Fruit fly (Drosophila melanogaster) whole organism, embryonic: ENCODE data around the gene CG14669.
A peak's percentile ranks its signal among the peaks of the same experiment; 100 is the strongest.

Source experiments
- Aef1 ChIP-seq: fragments of 200-800 bp; sonication (Bioruptor generic); IDR thresholded peaks from 3 replicates; pipeline ENCODE4 v1.3.6; 2022; ENCODE audit warnings: missing biosample characterization, missing genetic modification characterization
- B-H2 ChIP-seq: fragments of 200-800 bp; sonication (Bioruptor generic); optimal IDR thresholded peaks from 2 replicates; lab custom pipeline; 2018; ENCODE audit warnings: missing biosample characterization, mild to moderate bottlenecking, missing genetic modification characterization
- Blimp-1 ChIP-seq: fragments of 200-800 bp; sonication (Bioruptor generic); optimal IDR thresholded peaks from 3 replicates; lab custom pipeline; 2018; ENCODE audit warnings: missing biosample characterization, missing genetic modification characterization, mild to moderate bottlenecking, moderate library complexity, missing genetic modification reagents
- BtbVII ChIP-seq: fragments of 200-800 bp; sonication (Bioruptor generic); optimal IDR thresholded peaks from 3 replicates; lab custom pipeline; 2017; ENCODE audit warnings: missing biosample characterization, mild to moderate bottlenecking, missing genetic modification characterization
- CG10366 ChIP-seq: fragments of 200-800 bp; sonication (Bioruptor generic); IDR thresholded peaks from 2 replicates; pipeline ENCODE4 v1.3.6; 2022; ENCODE audit warnings: missing biosample characterization, missing genetic modification characterization
- CG10959 ChIP-seq: fragments of 200-800 bp; sonication (Bioruptor generic); IDR thresholded peaks from 2 replicates; pipeline ENCODE4 v1.3.6; 2022; ENCODE audit warnings: missing biosample characterization, missing genetic modification characterization
- CG12744 ChIP-seq: fragments of 200-800 bp; sonication (Bioruptor generic); optimal IDR thresholded peaks from 2 replicates; lab custom pipeline; 2016; ENCODE audit warnings: missing biosample characterization, missing genetic modification characterization
- CG13775 ChIP-seq: fragments of 200-800 bp; sonication (Bioruptor generic); optimal IDR thresholded peaks from 3 replicates; lab custom pipeline; 2017; ENCODE audit warnings: missing biosample characterization, mild to moderate bottlenecking, missing genetic modification characterization
- CG14710 ChIP-seq: fragments of 200-800 bp; sonication (Bioruptor generic); optimal IDR thresholded peaks from 3 replicates; lab custom pipeline; 2019; ENCODE audit warnings: missing biosample characterization, mild to moderate bottlenecking, missing genetic modification characterization, moderate library complexity
- CG16779 ChIP-seq: fragments of 200-800 bp; sonication (Bioruptor generic); IDR thresholded peaks from 2 replicates; pipeline ENCODE4 v1.3.6; 2022; ENCODE audit warnings: missing biosample characterization, missing genetic modification characterization
- CG2889 ChIP-seq: fragments of 200-800 bp; sonication (Bioruptor generic); IDR thresholded peaks from 3 replicates; pipeline ENCODE4 v1.3.6; 2022; ENCODE audit warnings: missing biosample characterization, missing genetic modification characterization
- CG31224 ChIP-seq: fragments of 200-800 bp; sonication (Bioruptor generic); IDR thresholded peaks from 2 replicates; pipeline ENCODE4 v1.3.6; 2022; ENCODE audit warnings: missing biosample characterization, missing genetic modification characterization
- CG3163 ChIP-seq: fragments of 200-800 bp; sonication (Bioruptor generic); optimal IDR thresholded peaks from 3 replicates; lab custom pipeline; 2016; ENCODE audit warnings: missing biosample characterization, missing genetic modification characterization
- CG3281 ChIP-seq: fragments of 200-800 bp; sonication (Bioruptor generic); optimal IDR thresholded peaks from 3 replicates; lab custom pipeline; 2017; ENCODE audit warnings: missing biosample characterization, mild to moderate bottlenecking, missing genetic modification characterization
- CG3407 ChIP-seq: fragments of 200-800 bp; sonication (Bioruptor generic); optimal IDR thresholded peaks from 2 replicates; lab custom pipeline; 2018; ENCODE audit warnings: missing biosample characterization, mild to moderate bottlenecking, missing genetic modification characterization
- CG4730 ChIP-seq: fragments of 200-800 bp; sonication (Bioruptor generic); IDR thresholded peaks from 2 replicates; pipeline ENCODE4 v1.3.6; 2022; ENCODE audit warnings: missing biosample characterization, missing genetic modification characterization
- CG5245 ChIP-seq: fragments of 200-800 bp; sonication (Bioruptor generic); optimal IDR thresholded peaks from 3 replicates; lab custom pipeline; 2016; ENCODE audit warnings: missing biosample characterization, missing genetic modification characterization
- CG7839 ChIP-seq: fragments of 200-800 bp; sonication (Bioruptor generic); optimal IDR thresholded peaks from 3 replicates; lab custom pipeline; 2018; ENCODE audit warnings: missing biosample characterization, mild to moderate bottlenecking, missing genetic modification characterization, moderate library complexity
- CG8388 ChIP-seq: fragments of 200-800 bp; sonication (Bioruptor generic); optimal IDR thresholded peaks from 2 replicates; lab custom pipeline; 2019; ENCODE audit warnings: missing biosample characterization, mild to moderate bottlenecking, missing genetic modification characterization, moderate library complexity
- CG9876 ChIP-seq: fragments of 200-800 bp; sonication (Bioruptor generic); optimal IDR thresholded peaks from 2 replicates; lab custom pipeline; 2016; ENCODE audit warnings: missing biosample characterization, missing genetic modification characterization
- D19A ChIP-seq: fragments of 200-800 bp; optimal IDR thresholded peaks from 3 replicates; lab custom pipeline; 2019; ENCODE audit warnings: missing biosample characterization, mild to moderate bottlenecking, missing genetic modification characterization, moderate library complexity
- Dfd ChIP-seq, 2 experiments: fragments of >200 bp; optimal IDR thresholded peaks; 2 replicates each; lab custom pipeline; 2017; ENCODE audit warnings: missing biosample characterization in 2 of 2, missing genetic modification characterization in 2 of 2
- Dll ChIP-seq: fragments of 200-800 bp; sonication (Bioruptor generic); IDR thresholded peaks from 4 replicates; pipeline ENCODE4 v1.3.6; 2022; ENCODE audit warnings: missing biosample characterization, missing genetic modification characterization; ENCODE audit not compliant: partially characterized antibody
- Gug ChIP-seq: fragments of 200-800 bp; sonication (Bioruptor generic); IDR thresholded peaks from 4 replicates; pipeline ENCODE4 v1.3.6; 2022; ENCODE audit warnings: missing biosample characterization, missing genetic modification characterization
- Lpt ChIP-seq: fragments of >200 bp; optimal IDR thresholded peaks from 2 replicates; lab custom pipeline; 2018; ENCODE audit warnings: missing biosample characterization, missing genetic modification characterization
- Mrtf ChIP-seq: fragments of 200-800 bp; sonication (Bioruptor generic); IDR thresholded peaks from 3 replicates; pipeline ENCODE4 v1.3.6; 2022; ENCODE audit warnings: missing biosample characterization, missing genetic modification characterization
- Spps ChIP-seq: fragments of 200-800 bp; sonication (Bioruptor generic); optimal IDR thresholded peaks from 2 replicates; lab custom pipeline; 2018; ENCODE audit warnings: missing biosample characterization, mild to moderate bottlenecking, missing genetic modification characterization
- Xbp1 ChIP-seq: fragments of 200-800 bp; sonication (Bioruptor generic); optimal IDR thresholded peaks from 3 replicates; lab custom pipeline; 2016; ENCODE audit warnings: missing biosample characterization, mild to moderate bottlenecking, missing genetic modification characterization
- Xrp1 ChIP-seq: fragments of 200-800 bp; sonication (Bioruptor generic); IDR thresholded peaks from 2 replicates; pipeline ENCODE4 v1.3.6; 2022; ENCODE audit warnings: missing biosample characterization, missing genetic modification characterization
- al ChIP-seq: fragments of 200-800 bp; sonication (Bioruptor generic); IDR thresholded peaks from 2 replicates; pipeline ENCODE4 v1.3.6; 2022; ENCODE audit warnings: missing biosample characterization, missing genetic modification characterization
- cas ChIP-seq: fragments of 200-800 bp; sonication (Bioruptor generic); IDR thresholded peaks from 2 replicates; pipeline ENCODE4 v1.3.6; 2022; ENCODE audit warnings: missing biosample characterization, missing genetic modification characterization
- chn ChIP-seq: fragments of 200-800 bp; sonication (Bioruptor generic); optimal IDR thresholded peaks from 2 replicates; lab custom pipeline; 2016; ENCODE audit warnings: missing biosample characterization, missing genetic modification characterization
- disco-r ChIP-seq: fragments of 200-800 bp; sonication (Bioruptor generic); optimal IDR thresholded peaks from 2 replicates; lab custom pipeline; 2016; ENCODE audit warnings: missing biosample characterization, missing genetic modification characterization
- eve ChIP-seq, 2 experiments: fragments of >200 bp; optimal IDR thresholded peaks; 2 replicates each; lab custom pipeline; 2017; ENCODE audit warnings: missing biosample characterization in 2 of 2, missing genetic modification characterization in 2 of 2
- gce ChIP-seq: fragments of 200-800 bp; sonication (Bioruptor generic); IDR thresholded peaks from 3 replicates; pipeline ENCODE4 v1.3.6; 2022; ENCODE audit warnings: missing biosample characterization, missing genetic modification characterization
- gro ChIP-seq: fragments of 200-800 bp; sonication (Bioruptor generic); optimal IDR thresholded peaks from 2 replicates; lab custom pipeline; 2016; ENCODE audit warnings: missing biosample characterization, missing genetic modification characterization
- hkb ChIP-seq, 2 experiments: fragments of 200-800 bp in 1 of 2; fragments of >200 bp in 1 of 2; sonication (Bioruptor generic) in 1 of 2; IDR thresholded peaks in 1 of 2; optimal IDR thresholded peaks in 1 of 2; 2 replicates each; pipeline versions ENCODE4 v1.3.6 to Lab custom; 2017 to 2022; ENCODE audit warnings: missing biosample characterization in 1 of 2, missing genetic modification characterization in 1 of 2
- ind ChIP-seq: fragments of 200-800 bp; sonication (Bioruptor generic); optimal IDR thresholded peaks from 3 replicates; lab custom pipeline; 2016; ENCODE audit warnings: missing biosample characterization, missing genetic modification characterization
- insv ChIP-seq, 2 experiments: fragments of 200-800 bp; sonication (Bioruptor generic); optimal IDR thresholded peaks; 3 replicates each; lab custom pipeline; 2016 to 2018; ENCODE audit warnings: missing biosample characterization in 2 of 2, missing genetic modification characterization in 2 of 2
- kah ChIP-seq: fragments of 200-800 bp; sonication (Bioruptor generic); optimal IDR thresholded peaks from 2 replicates; lab custom pipeline; 2018; ENCODE audit warnings: missing biosample characterization, mild to moderate bottlenecking, missing genetic modification characterization
- kay ChIP-seq: fragments of 200-800 bp; sonication (Bioruptor generic); optimal IDR thresholded peaks from 2 replicates; lab custom pipeline; 2016; ENCODE audit warnings: missing biosample characterization, missing genetic modification characterization
- klu ChIP-seq: fragments of 200-800 bp; sonication (Bioruptor generic); IDR thresholded peaks from 2 replicates; pipeline ENCODE4 v1.3.6; 2022; ENCODE audit warnings: missing biosample characterization, missing genetic modification characterization
- odd ChIP-seq: fragments of 200-800 bp; sonication (Bioruptor generic); optimal IDR thresholded peaks from 2 replicates; lab custom pipeline; 2017; ENCODE audit warnings: missing biosample characterization, mild to moderate bottlenecking, missing genetic modification characterization
- org-1 ChIP-seq: fragments of 200-800 bp; sonication (Bioruptor generic); optimal IDR thresholded peaks from 2 replicates; lab custom pipeline; 2017; ENCODE audit warnings: missing biosample characterization, missing genetic modification characterization
- ranshi ChIP-seq: fragments of 200-800 bp; sonication (Bioruptor generic); IDR thresholded peaks from 2 replicates; pipeline ENCODE4 v1.3.6; 2022; ENCODE audit warnings: missing biosample characterization, missing genetic modification characterization
- sc ChIP-seq, 3 experiments: fragments of >200 bp in 2 of 3; fragments of 200-800 bp in 1 of 3; sonication (Bioruptor generic) in 1 of 3; optimal IDR thresholded peaks; 2 replicates in 2 of 3; 3 replicates in 1 of 3; lab custom pipeline; 2017; ENCODE audit warnings: mild to moderate bottlenecking in 1 of 3, missing biosample characterization in 1 of 3, missing genetic modification characterization in 1 of 3, missing genetic modification reagents in 1 of 3
- sd ChIP-seq: fragments of 200-800 bp; sonication (Bioruptor generic); optimal IDR thresholded peaks from 3 replicates; lab custom pipeline; 2018; ENCODE audit warnings: missing biosample characterization, mild to moderate bottlenecking, missing genetic modification characterization, moderate library complexity
- slou ChIP-seq: fragments of 200-800 bp; sonication (Bioruptor generic); optimal IDR thresholded peaks from 3 replicates; lab custom pipeline; 2016; ENCODE audit warnings: missing biosample characterization, missing genetic modification characterization
- tin ChIP-seq: fragments of 200-800 bp; sonication (Bioruptor generic); optimal IDR thresholded peaks from 3 replicates; lab custom pipeline; 2016; ENCODE audit warnings: missing biosample characterization, missing genetic modification characterization
- wek ChIP-seq: fragments of 200-800 bp; sonication (Bioruptor generic); optimal IDR thresholded peaks from 3 replicates; lab custom pipeline; 2018; ENCODE audit warnings: missing biosample characterization, mild to moderate bottlenecking, missing genetic modification characterization, moderate library complexity

CG14669 gene

DNA sequence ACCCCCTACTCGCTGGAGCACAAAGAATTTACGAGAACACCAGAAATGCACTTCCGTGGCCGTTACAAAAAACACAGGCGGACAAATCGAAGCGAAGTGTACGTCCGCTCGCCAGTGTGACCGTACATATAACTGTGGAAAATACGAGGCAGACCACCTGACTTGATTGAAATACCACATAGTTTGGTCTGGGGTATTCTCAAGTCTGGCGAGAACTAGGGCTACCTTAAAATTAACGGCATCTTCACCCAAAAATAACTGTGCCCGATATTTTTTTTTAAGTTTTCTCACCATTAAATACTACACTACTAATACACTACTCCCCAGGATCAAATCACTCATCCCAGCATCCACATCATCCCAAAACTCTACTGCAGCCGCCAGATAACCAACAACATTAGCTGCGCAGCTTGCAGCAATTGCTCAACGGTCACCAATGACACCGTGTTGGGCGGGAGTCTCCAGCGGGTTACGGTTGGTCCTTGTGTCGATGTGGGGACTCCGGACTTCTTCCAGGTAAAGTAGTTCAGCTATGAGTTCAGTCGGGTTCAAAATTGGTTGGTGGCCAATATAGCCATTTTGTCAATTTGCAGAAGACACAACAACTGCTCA lies 46.1 kb upstream of the CG14669 start, which contains the start of gene Cerk (continued):
- peak; percentile 62 for TF ChIP-seq CG9876 (GFP tag; lab: Kevin White, UChicago)
- no peak for TF ChIP-seq eve (GFP tag; optimal IDR thresholded peaks at IDR 0.05; lab: Kevin White, UChicago)
- TF ChIP-seq CG3407 (GFP tag; lab: Kevin White, UChicago), result no peak
- TF ChIP-seq CG8388, result no peak
- no peak for TF ChIP-seq CG31224
- peak; percentile 99 for TF ChIP-seq wek (GFP tag; lab: Kevin White, UChicago)
- peak; percentile 55 for TF ChIP-seq kah (GFP tag; lab: Kevin White, UChicago)
- no peak for TF ChIP-seq org-1
- TF ChIP-seq cas, result no peak
- no peak for TF ChIP-seq gce (GFP tag; lab: Robert Waterston, UW)
- no peak for TF ChIP-seq CG12744
- TF ChIP-seq disco-r (GFP tag; lab: Kevin White, UChicago), result no peak
- peak; percentile 34; the same call in 1 of the 2 replicates for TF ChIP-seq CG10366 (GFP tag; lab: Robert Waterston, UW)
- no peak for TF ChIP-seq hkb (optimal IDR thresholded peaks at IDR 0.05; lab: Kevin White, UChicago)
- no peak for TF ChIP-seq hkb (GFP tag; IDR thresholded peaks at IDR 0.05; lab: Robert Waterston, UW)
- no peak for TF ChIP-seq Xrp1
- no peak for TF ChIP-seq CG4730
- TF ChIP-seq Spps (tag; lab: Kevin White, UChicago), result no peak
- no peak for TF ChIP-seq sc (optimal IDR thresholded peaks at IDR 0.05; lab: Kevin White, UChicago)
- no peak for TF ChIP-seq sc (GFP tag; optimal IDR thresholded peaks at IDR 0.05; lab: Kevin White, UChicago)
- TF ChIP-seq Dll (GFP tag; lab: Robert Waterston, UW), result peak; percentile 58; the same call in 3 of the 4 replicates
- TF ChIP-seq sd, result peak; percentile 41
- TF ChIP-seq gro (GFP tag; lab: Kevin White, UChicago), result peak; percentile 38
- TF ChIP-seq insv (GFP tag; optimal IDR thresholded peaks at IDR 0.05; lab: Kevin White, UChicago), result no peak
- TF ChIP-seq CG3163 (GFP tag; lab: Kevin White, UChicago), result peak; percentile 28
- TF ChIP-seq Gug (GFP tag; lab: Robert Waterston, UW), result no peak
- peak; percentile 52 for TF ChIP-seq CG14710 (tag; lab: Kevin White, UChicago)
- no peak for TF ChIP-seq Dfd (GFP tag; optimal IDR thresholded peaks at IDR 0.05; lab: Kevin White, UChicago)
- TF ChIP-seq tin, result no peak
- peak; percentile 26 for TF ChIP-seq CG7839 (tag; lab: Kevin White, UChicago)
- TF ChIP-seq kay, result peak; percentile 9
- no peak for TF ChIP-seq BtbVII (GFP tag; lab: Kevin White, UChicago)
- TF ChIP-seq B-H2 (GFP tag; lab: Kevin White, UChicago), result peak; percentile 21
- TF ChIP-seq CG10959, result no peak
- TF ChIP-seq CG13775 (GFP tag; lab: Kevin White, UChicago), result no peak
- peak; percentile 40 for TF ChIP-seq Xbp1 (GFP tag; lab: Kevin White, UChicago)
- TF ChIP-seq Mrtf, result 0 out of 3 replicates have a peak, but pooled peaks have one; percentile 21
- no peak for TF ChIP-seq CG16779 (GFP tag; lab: Robert Waterston, UW)
- no peak for TF ChIP-seq odd (GFP tag; lab: Kevin White, UChicago)
- TF ChIP-seq slou (GFP tag; lab: Kevin White, UChicago), result no peak
- peak; percentile 69 for TF ChIP-seq chn (GFP tag; lab: Kevin White, UChicago)
- no peak for TF ChIP-seq CG3281 (GFP tag; lab: Kevin White, UChicago)
- TF ChIP-seq klu (GFP tag; lab: Robert Waterston, UW), result no peak
- no peak for TF ChIP-seq Blimp-1 (GFP tag; lab: Kevin White, UChicago)
- 0 out of 3 replicates have a peak, but pooled peaks have one; percentile 12 for TF ChIP-seq Aef1 (GFP tag; lab: Robert Waterston, UW)
- TF ChIP-seq CG5245 (GFP tag; lab: Kevin White, UChicago), result no peak
- no peak for TF ChIP-seq Lpt (GFP tag; lab: Kevin White, UChicago)
- TF ChIP-seq CG2889 (GFP tag; lab: Robert Waterston, UW), result no peak
- TF ChIP-seq ind (GFP tag; lab: Kevin White, UChicago), result peak; percentile 27
- peak; percentile 41; the same call in 1 of the 2 replicates for TF ChIP-seq al (GFP tag; lab: Robert Waterston, UW)
- no peak for TF ChIP-seq D19A
- 0 out of 2 replicates have a peak, but pooled peaks have one; percentile 10 for TF ChIP-seq ranshi (GFP tag; lab: Robert Waterston, UW)
